Worm (Caenorhabditis elegans) whole organism, L2 larva: ENCODE measurements around the gene zmp-2.

Experiments used
- C34F6.9 ChIP-seq: fragments of 150-350 bp; optimal IDR thresholded peaks from 2 replicates; lab custom pipeline; 2014; ENCODE audit warnings: missing biosample characterization, missing genetic modification characterization
- R02D3.7 ChIP-seq: fragments of 150-350 bp; optimal IDR thresholded peaks from 2 replicates; lab custom pipeline; 2014; ENCODE audit warnings: missing biosample characterization, missing genetic modification characterization
- ZK546.5 ChIP-seq: sonication (generic microtip); optimal IDR thresholded peaks from 2 replicates; lab custom pipeline; 2017; ENCODE audit warnings: missing biosample characterization, missing genetic modification characterization
- alr-1 ChIP-seq: fragments of 150-350 bp; optimal IDR thresholded peaks from 2 replicates; lab custom pipeline; 2014; ENCODE audit warnings: missing biosample characterization, missing genetic modification characterization
- aly-2 ChIP-seq: fragments of 150-350 bp; optimal IDR thresholded peaks from 2 replicates; lab custom pipeline; 2014; ENCODE audit warnings: missing biosample characterization, missing genetic modification characterization
- blmp-1 ChIP-seq: sonication (generic microtip); optimal IDR thresholded peaks from 2 replicates; lab custom pipeline; 2017; ENCODE audit warnings: missing genetic modification characterization, mild to moderate bottlenecking, missing compliant biosample characterization, antibody characterized with exemption, moderate library complexity; ENCODE audit not compliant: insufficient read depth
- ceh-16 ChIP-seq: fragments of 150-350 bp; optimal IDR thresholded peaks from 2 replicates; lab custom pipeline; 2014; ENCODE audit warnings: missing biosample characterization, missing genetic modification characterization
- ceh-82 ChIP-seq: fragments of 150-350 bp; optimal IDR thresholded peaks from 2 replicates; lab custom pipeline; 2014; ENCODE audit warnings: missing biosample characterization, missing genetic modification characterization
- crh-2 ChIP-seq: sonication (generic microtip); optimal IDR thresholded peaks from 2 replicates; lab custom pipeline; 2017; ENCODE audit warnings: missing biosample characterization, missing genetic modification characterization
- dmd-4 ChIP-seq: sonication (generic microtip); optimal IDR thresholded peaks from 2 replicates; lab custom pipeline; 2017; ENCODE audit warnings: missing biosample characterization, missing genetic modification characterization
- egl-27 ChIP-seq: sonication (generic microtip); optimal IDR thresholded peaks from 3 replicates; lab custom pipeline; 2017; ENCODE audit warnings: missing biosample characterization, missing genetic modification reagents, missing genetic modification characterization
- elt-1 ChIP-seq: fragments of 150-350 bp; optimal IDR thresholded peaks from 2 replicates; lab custom pipeline; 2014; ENCODE audit warnings: missing biosample characterization, missing genetic modification characterization
- elt-3 ChIP-seq: sonication (generic microtip); optimal IDR thresholded peaks from 2 replicates; lab custom pipeline; 2017; ENCODE audit warnings: missing biosample characterization, missing genetic modification characterization
- lin-11 ChIP-seq: fragments of 150-350 bp; sonication (generic microtip); optimal IDR thresholded peaks from 2 replicates; lab custom pipeline; 2014; ENCODE audit warnings: missing biosample characterization, missing genetic modification characterization, inconsistent platforms, mixed read lengths
- lin-13 ChIP-seq: fragments of 150-350 bp; optimal IDR thresholded peaks from 2 replicates; lab custom pipeline; 2014; ENCODE audit warnings: missing biosample characterization, missing genetic modification reagents, missing genetic modification characterization
- lin-39 ChIP-seq: fragments of 150-350 bp; optimal IDR thresholded peaks from 2 replicates; lab custom pipeline; 2014; ENCODE audit warnings: missing biosample characterization, missing genetic modification reagents, missing genetic modification characterization
- lsy-2 ChIP-seq, 2 experiments: fragments of 150-350 bp in 1 of 2; sonication (generic microtip) in 1 of 2; optimal IDR thresholded peaks; 2 replicates each; lab custom pipeline; 2014 to 2017; ENCODE audit warnings: missing biosample characterization in 2 of 2, missing genetic modification characterization in 2 of 2
- mab-5 ChIP-seq: fragments of 150-350 bp; optimal IDR thresholded peaks from 2 replicates; lab custom pipeline; 2014; ENCODE audit warnings: missing biosample characterization, missing genetic modification characterization
- mdl-1 ChIP-seq, 2 experiments: fragments of 150-350 bp in 1 of 2; sonication (generic microtip) in 1 of 2; optimal IDR thresholded peaks; 2 replicates each; lab custom pipeline; 2017; ENCODE audit warnings: missing biosample characterization in 2 of 2, missing genetic modification characterization in 2 of 2
- nhr-11 ChIP-seq: fragments of 150-350 bp; optimal IDR thresholded peaks from 2 replicates; lab custom pipeline; 2014; ENCODE audit warnings: missing biosample characterization, missing genetic modification characterization
- nhr-12 ChIP-seq: fragments of 150-350 bp; optimal IDR thresholded peaks from 2 replicates; lab custom pipeline; 2014; ENCODE audit warnings: missing biosample characterization, missing genetic modification characterization
- nhr-129 ChIP-seq: fragments of 150-350 bp; optimal IDR thresholded peaks from 2 replicates; lab custom pipeline; 2014; ENCODE audit warnings: missing biosample characterization, missing genetic modification characterization
- nhr-23 ChIP-seq: fragments of 150-350 bp; optimal IDR thresholded peaks from 2 replicates; lab custom pipeline; 2014; ENCODE audit warnings: missing biosample characterization, missing genetic modification reagents, missing genetic modification characterization
- nhr-237 ChIP-seq: fragments of 150-350 bp; optimal IDR thresholded peaks from 2 replicates; lab custom pipeline; 2014; ENCODE audit warnings: missing biosample characterization, missing genetic modification characterization
- nhr-25 ChIP-seq: fragments of 150-350 bp; sonication (generic microtip); optimal IDR thresholded peaks from 3 replicates; lab custom pipeline; 2014; ENCODE audit warnings: missing biosample characterization, missing genetic modification characterization
- sem-4 ChIP-seq: fragments of 150-350 bp; optimal IDR thresholded peaks from 2 replicates; lab custom pipeline; 2014; ENCODE audit warnings: missing biosample characterization, missing genetic modification reagents, missing genetic modification characterization
- skn-1 ChIP-seq: sonication (generic microtip); optimal IDR thresholded peaks from 2 replicates; lab custom pipeline; 2017; ENCODE audit warnings: missing biosample characterization, missing genetic modification characterization
- sma-3 ChIP-seq: sonication (generic microtip); optimal IDR thresholded peaks from 2 replicates; lab custom pipeline; 2016; ENCODE audit warnings: missing genetic modification reagents, missing genetic modification characterization, missing compliant biosample characterization
- sma-9 ChIP-seq, 2 experiments: fragments of 150-350 bp in 1 of 2; sonication (generic microtip) in 1 of 2; optimal IDR thresholded peaks; 2 replicates each; lab custom pipeline; 2014 to 2016; ENCODE audit warnings: missing genetic modification characterization in 2 of 2, mild to moderate bottlenecking in 1 of 2, missing biosample characterization in 1 of 2, missing compliant biosample characterization in 1 of 2, missing genetic modification reagents in 1 of 2, moderate library complexity in 1 of 2
- snpc-4 ChIP-seq: fragments of 150-350 bp; optimal IDR thresholded peaks from 2 replicates; lab custom pipeline; 2014; ENCODE audit warnings: missing biosample characterization, missing genetic modification characterization
- unc-39 ChIP-seq: fragments of 150-350 bp; optimal IDR thresholded peaks from 2 replicates; lab custom pipeline; 2014; ENCODE audit warnings: missing biosample characterization, missing genetic modification characterization
- unc-55 ChIP-seq: fragments of 150-350 bp; sonication (generic microtip); optimal IDR thresholded peaks from 3 replicates; lab custom pipeline; 2014; ENCODE audit warnings: missing biosample characterization, missing genetic modification reagents, missing genetic modification characterization
- zag-1 ChIP-seq: fragments of 150-350 bp; optimal IDR thresholded peaks from 2 replicates; lab custom pipeline; 2014; ENCODE audit warnings: missing biosample characterization, missing genetic modification characterization
- ztf-1 ChIP-seq: fragments of 200-800 bp; sonication (Bioruptor generic); conservative IDR thresholded peaks from 2 replicates; pipeline ENCODE4 v1.3.6; 2022; ENCODE audit warnings: missing genetic modification characterization, missing compliant biosample characterization
- ztf-11 ChIP-seq: sonication (generic microtip); optimal IDR thresholded peaks from 2 replicates; lab custom pipeline; 2017; ENCODE audit warnings: missing biosample characterization, missing genetic modification characterization

Gene zmp-2

ce11 chrIII:2616212-2616611 lies 20.0 kb upstream of the zmp-2 start:
- no peak for TF ChIP-seq lin-11 (tag; lab: Kevin White, UChicago)
- no peak for TF ChIP-seq nhr-129
- TF ChIP-seq dmd-4 (tag; lab: Kevin White, UChicago), result no peak
- no peak for TF ChIP-seq blmp-1
- no peak for TF ChIP-seq nhr-23
- no peak for TF ChIP-seq ztf-1 (GFP tag; lab: Robert Waterston, UW)
- TF ChIP-seq ceh-16 (tag; lab: Kevin White, UChicago), result no peak
- no peak for TF ChIP-seq mdl-1 (tag; optimal IDR thresholded peaks at IDR 0.05; lab: Kevin White, UChicago)
- TF ChIP-seq egl-27, result no peak
- no peak for TF ChIP-seq unc-55 (GFP tag; lab: Kevin White, UChicago)
- TF ChIP-seq sem-4 (tag; lab: Kevin White, UChicago), result no peak
- no peak for TF ChIP-seq nhr-11 (tag; lab: Kevin White, UChicago)
- TF ChIP-seq skn-1 (tag; lab: Kevin White, UChicago), result no peak
- TF ChIP-seq, all 48 proteins: peak for 0

DNA sequence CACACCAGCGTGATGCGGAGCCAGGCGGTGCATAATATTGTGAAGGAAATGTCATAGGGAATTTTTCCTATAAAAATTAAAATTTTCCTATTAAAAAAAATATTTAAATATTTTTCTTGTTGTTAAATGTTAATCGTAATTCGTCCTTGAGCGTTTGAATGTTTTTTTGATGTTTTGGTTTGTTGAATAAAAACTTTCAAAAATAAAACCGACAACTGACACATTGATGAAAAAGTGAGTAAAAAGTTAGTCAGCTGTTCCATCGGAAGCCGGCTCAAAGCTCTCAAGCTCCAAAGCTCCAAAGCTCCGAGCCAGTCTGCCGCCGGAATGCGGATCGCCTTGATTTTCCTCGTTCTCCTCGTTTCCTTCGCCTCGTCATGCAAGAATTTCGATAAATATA lies 17.5 kb upstream of the zmp-2 start, which contains the start of gene Y71H2B.4:
TSS of gene Y71H2B.4 (plus strand) at position 301 of the 400 bp plus-strand sequence.
- TF ChIP-seq unc-39 (tag; lab: Kevin White, UChicago) (no peak), nhr-129 (no peak), ZK546.5 (tag; lab: Kevin White, UChicago) (no peak), skn-1 (tag; lab: Kevin White, UChicago) (no peak), elt-3 (tag; lab: Kevin White, UChicago) (no peak), aly-2 (tag; lab: Kevin White, UChicago) (no peak), nhr-12 (tag; lab: Kevin White, UChicago) (no peak), sem-4 (tag; lab: Kevin White, UChicago) (no peak), lin-11 (tag; lab: Kevin White, UChicago) (no peak), sma-9 (GFP tag; optimal IDR thresholded peaks at IDR 0.05; lab: Kevin White, UChicago) (no peak), sma-9 (tag; optimal IDR thresholded peaks at IDR 0.05; lab: Kevin White, UChicago) (no peak), snpc-4 (tag; lab: Kevin White, UChicago) (no peak), nhr-23 (no peak), ceh-82 (tag; lab: Kevin White, UChicago) (no peak), elt-1 (tag; lab: Kevin White, UChicago) (no peak), mdl-1 (tag; optimal IDR thresholded peaks at IDR 0.05; lab: Kevin White, UChicago) (no peak), ztf-11 (tag; lab: Kevin White, UChicago) (no peak), lin-39 (tag; lab: Kevin White, UChicago) (no peak)

- TF ChIP-seq unc-55 (GFP tag; lab: Kevin White, UChicago), result peak; percentile 41
- TF ChIP-seq ztf-1 (GFP tag; lab: Robert Waterston, UW), result no peak
- TF ChIP-seq crh-2 (tag; lab: Kevin White, UChicago), result peak; percentile 1
- TF ChIP-seq nhr-25 (tag; lab: Kevin White, UChicago), result peak; percentile 19
- TF ChIP-seq zag-1 (tag; lab: Kevin White, UChicago), result no peak
- TF ChIP-seq lsy-2 (tag; optimal IDR thresholded peaks at IDR 0.05; lab: Kevin White, UChicago), result peak; percentile 6 to 66
- TF ChIP-seq sma-3 (GFP tag; lab: Kevin White, UChicago), result no peak
- TF ChIP-seq, all 48 proteins: peak for 4
Observed at ce11 chrIII:2619559-2619958, 16.6 kb upstream of the zmp-2 start, which contains the start of gene ppfr-4. TSS of gene ppfr-4 (plus strand) at chrIII:2619936.

DNA sequence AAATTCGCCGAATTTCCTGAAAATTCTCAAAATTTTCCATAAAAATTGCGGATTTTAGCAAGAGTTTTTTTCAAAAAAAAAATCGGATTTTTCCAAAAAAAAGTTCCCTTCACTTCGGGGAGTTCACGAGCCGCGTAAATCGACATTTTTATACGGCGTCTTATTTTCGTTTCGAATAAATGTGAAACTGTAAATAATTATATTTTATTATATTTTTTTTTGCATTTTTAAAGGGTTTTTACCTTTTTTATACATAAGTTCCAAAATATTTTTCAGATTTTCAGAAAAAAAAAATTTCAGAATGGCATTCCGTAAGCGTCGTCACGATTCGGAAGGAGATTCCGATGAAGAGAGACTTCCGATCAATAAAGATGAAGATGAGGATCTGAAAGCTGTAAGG lies 13.3 kb upstream of the zmp-2 start, which contains the start of gene Y71H2B.2:
TSS of gene Y71H2B.2 (plus strand) at position 301 of the 400 bp plus-strand sequence.
- no peak for TF ChIP-seq R02D3.7 (tag; lab: Kevin White, UChicago)
- no peak for TF ChIP-seq nhr-23
- no peak for TF ChIP-seq alr-1
- no peak for TF ChIP-seq zag-1 (tag; lab: Kevin White, UChicago)
- no peak for TF ChIP-seq ZK546.5 (tag; lab: Kevin White, UChicago)
- no peak for TF ChIP-seq nhr-237
- TF ChIP-seq lin-13 (GFP tag; lab: Kevin White, UChicago), result no peak
- no peak for TF ChIP-seq ztf-11 (tag; lab: Kevin White, UChicago)
- no peak for TF ChIP-seq egl-27
- no peak for TF ChIP-seq nhr-129
- TF ChIP-seq C34F6.9, result no peak
- no peak for TF ChIP-seq mab-5 (tag; lab: Kevin White, UChicago)
- TF ChIP-seq lsy-2 (tag; optimal IDR thresholded peaks at IDR 0.05; lab: Kevin White, UChicago), result no peak
